Fruit fly (Drosophila melanogaster): ENCODE measurements around the gene Acbp2.

Acbp2 gene

DNA sequence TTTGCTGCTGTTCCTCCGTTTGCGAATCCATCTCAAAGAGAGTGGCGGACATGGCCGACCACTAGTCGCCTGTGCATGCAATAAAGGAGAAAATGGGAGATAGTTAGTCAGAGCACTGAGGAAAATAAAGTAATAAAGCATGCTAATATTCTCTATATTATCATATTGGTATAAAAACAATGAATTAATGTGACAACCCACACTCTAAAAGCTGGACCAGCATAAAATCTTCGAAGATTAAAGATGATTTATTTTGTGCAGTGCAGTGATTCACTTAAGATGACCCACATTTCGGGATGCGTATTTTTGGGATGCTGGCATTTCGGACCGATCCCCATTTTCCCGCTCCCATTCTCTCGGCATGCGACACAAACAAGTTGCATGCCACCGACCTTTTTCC is 16.1 kb downstream of the Acbp2 start:
- no peak for TF ChIP-seq CG12768 (GFP tag; optimal IDR thresholded peaks at IDR 0.05)
- no peak for TF ChIP-seq CG1620 (GFP tag; optimal IDR thresholded peaks at IDR 0.05)

DNA sequence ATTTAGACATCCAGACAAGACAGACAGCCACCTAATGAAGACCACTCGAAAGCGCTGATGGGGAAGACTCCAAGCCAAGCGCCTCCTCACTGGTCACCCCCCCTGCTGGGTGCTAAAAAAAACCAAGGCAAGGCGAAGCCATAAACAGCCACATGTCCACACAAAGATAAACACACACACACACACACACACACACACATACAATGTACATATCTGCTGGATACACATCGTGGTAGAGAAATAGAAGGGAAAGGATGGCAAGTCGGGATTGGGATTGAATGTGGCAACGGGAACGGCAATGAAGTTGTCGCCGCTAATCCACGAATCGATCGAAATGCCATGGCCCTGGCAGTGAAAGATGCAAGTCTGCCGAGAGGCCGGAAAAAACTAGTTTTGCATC is 17.7 kb downstream of the Acbp2 start:
- TF ChIP-seq tj (GFP tag; optimal IDR thresholded peaks at IDR 0.05), result no peak
- TF ChIP-seq bab1 (GFP tag; optimal IDR thresholded peaks at IDR 0.05), result no peak
- TF ChIP-seq ovo (GFP tag; optimal IDR thresholded peaks at IDR 0.05), result no peak
- no peak for TF ChIP-seq CG11617 (GFP tag; optimal IDR thresholded peaks at IDR 0.05)
- TF ChIP-seq CG33017 (tag; optimal IDR thresholded peaks at IDR 0.05), result no peak
- TF ChIP-seq CG7101 (tag; optimal IDR thresholded peaks at IDR 0.05), result no peak
- TF ChIP-seq CG14711 (tag; optimal IDR thresholded peaks at IDR 0.05), result no peak
- TF ChIP-seq toe (GFP tag; optimal IDR thresholded peaks at IDR 0.05), result no peak
- TF ChIP-seq CG5204 (GFP tag; optimal IDR thresholded peaks at IDR 0.05), result no peak
- no peak for TF ChIP-seq CG1620 (GFP tag; optimal IDR thresholded peaks at IDR 0.05)
- no peak for TF ChIP-seq pad (GFP tag; optimal IDR thresholded peaks at IDR 0.05)
- TF ChIP-seq Crg-1 (GFP tag; optimal IDR thresholded peaks at IDR 0.05), result no peak
- no peak for TF ChIP-seq Hr96 (GFP tag; optimal IDR thresholded peaks at IDR 0.05)
- no peak for TF ChIP-seq cnc (optimal IDR thresholded peaks at IDR 0.05)
- TF ChIP-seq CG7045 (GFP tag; optimal IDR thresholded peaks at IDR 0.05), result no peak
- no peak for TF ChIP-seq CG12768 (GFP tag; optimal IDR thresholded peaks at IDR 0.05)
- no peak for TF ChIP-seq cic (GFP tag; optimal IDR thresholded peaks at IDR 0.05)

DNA sequence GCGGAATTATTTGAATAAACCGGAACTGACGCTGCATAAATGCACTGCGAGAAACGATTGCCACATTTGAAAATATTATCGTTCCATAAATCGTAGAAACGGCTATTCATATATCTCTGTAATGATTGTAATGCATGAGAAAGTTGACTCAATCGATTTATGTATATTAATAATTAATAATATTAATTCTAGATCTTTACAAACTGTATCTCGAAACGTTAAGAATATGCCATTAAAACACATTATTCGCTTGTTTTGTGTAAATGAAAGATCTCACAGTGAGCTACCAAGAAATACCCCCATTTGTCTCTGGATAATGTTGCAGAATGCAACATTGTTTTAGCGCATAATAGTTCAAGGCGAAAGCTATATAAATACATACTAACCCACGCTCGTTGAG is 18.2 kb downstream of the Acbp2 start:
- TF ChIP-seq cic (GFP tag; optimal IDR thresholded peaks at IDR 0.05) (no peak), cnc (optimal IDR thresholded peaks at IDR 0.05) (no peak), Mnt (GFP tag; optimal IDR thresholded peaks at IDR 0.05) (no peak), tj (GFP tag; optimal IDR thresholded peaks at IDR 0.05) (no peak), CG33017 (tag; optimal IDR thresholded peaks at IDR 0.05) (no peak), CG11617 (GFP tag; optimal IDR thresholded peaks at IDR 0.05) (no peak), CG7045 (GFP tag; optimal IDR thresholded peaks at IDR 0.05) (no peak), Hr96 (GFP tag; optimal IDR thresholded peaks at IDR 0.05) (no peak), kay (GFP tag; ENCODE audit: borderline replicate concordance) (no peak), ovo (GFP tag; optimal IDR thresholded peaks at IDR 0.05) (no peak), CG7101 (tag; optimal IDR thresholded peaks at IDR 0.05) (no peak), toe (GFP tag; optimal IDR thresholded peaks at IDR 0.05) (no peak), Crg-1 (GFP tag; optimal IDR thresholded peaks at IDR 0.05) (no peak), bab1 (GFP tag; optimal IDR thresholded peaks at IDR 0.05) (no peak), pad (GFP tag; optimal IDR thresholded peaks at IDR 0.05) (no peak), CG5204 (GFP tag; optimal IDR thresholded peaks at IDR 0.05) (no peak), CG1620 (GFP tag; optimal IDR thresholded peaks at IDR 0.05) (no peak), CG14711 (tag; optimal IDR thresholded peaks at IDR 0.05) (no peak), Clk (GFP tag; optimal IDR thresholded peaks at IDR 0.05) (no peak)

DNA sequence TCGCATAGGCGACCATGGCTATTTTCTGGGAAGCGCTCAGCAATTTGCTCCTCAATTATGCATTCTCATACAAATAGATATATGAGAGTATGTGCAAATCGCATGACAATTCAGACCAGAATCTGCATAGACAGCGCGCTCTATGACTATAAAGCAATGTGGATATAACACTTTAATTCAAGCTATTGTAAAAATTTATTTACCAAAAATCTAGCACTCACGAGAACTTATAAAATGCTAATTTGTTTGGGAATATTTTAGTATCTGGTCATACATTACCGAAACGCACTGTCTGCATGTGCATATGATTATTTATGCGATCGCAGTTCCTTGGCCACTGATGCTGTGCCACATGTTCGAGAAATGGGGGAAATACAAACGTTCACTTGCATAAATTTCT is 19.2 kb downstream of the Acbp2 start:
- TF ChIP-seq ovo (GFP tag; optimal IDR thresholded peaks at IDR 0.05) (no peak), cic (GFP tag; optimal IDR thresholded peaks at IDR 0.05) (no peak), pad (GFP tag; optimal IDR thresholded peaks at IDR 0.05) (no peak), CG14711 (tag; optimal IDR thresholded peaks at IDR 0.05) (peak; percentile 27), CG7101 (tag; optimal IDR thresholded peaks at IDR 0.05) (no peak), CG11617 (GFP tag; optimal IDR thresholded peaks at IDR 0.05) (no peak)

DNA sequence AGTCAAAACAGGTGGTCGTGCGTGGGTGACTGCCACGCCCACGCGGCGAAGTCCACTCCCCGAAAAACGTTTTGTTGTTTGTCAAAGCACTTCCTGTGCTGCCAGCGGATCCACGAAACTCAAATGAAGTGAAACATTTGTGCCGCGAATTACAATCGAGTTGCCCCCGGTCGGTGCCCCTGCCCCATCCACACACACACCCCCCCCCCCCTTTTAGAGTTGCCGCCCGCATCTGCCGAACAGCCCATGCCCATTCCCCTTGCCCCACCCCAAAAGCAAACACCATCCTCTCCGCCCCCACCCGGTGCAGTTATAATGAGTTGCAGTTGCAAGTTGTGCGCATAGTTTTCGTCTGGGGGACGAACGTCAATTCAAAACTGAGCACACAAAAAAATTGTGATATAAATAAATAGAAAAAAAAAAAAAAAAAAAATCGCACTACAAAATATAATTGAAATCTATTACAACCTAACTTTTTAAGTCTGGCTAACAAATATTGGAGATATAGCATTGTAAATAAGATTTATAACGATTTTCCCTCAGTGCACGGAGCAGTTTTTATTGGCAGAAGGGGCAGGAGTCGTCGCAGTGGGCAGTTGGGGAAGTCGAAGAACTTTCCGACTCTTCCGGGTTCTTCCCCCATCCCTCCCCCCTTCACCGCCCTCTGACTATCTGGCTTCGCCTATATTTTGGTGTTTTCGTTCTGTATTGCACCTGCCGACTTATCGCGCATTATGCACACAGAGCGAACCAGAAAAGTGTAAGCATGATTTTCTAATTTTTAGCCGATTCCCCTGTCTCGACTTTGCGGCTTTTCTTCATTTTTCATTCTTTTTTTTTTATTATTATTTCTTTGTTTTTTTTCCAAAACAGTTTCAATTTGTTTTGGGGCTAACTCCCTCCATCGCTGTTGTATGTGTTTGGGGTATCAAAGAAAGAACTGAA is 20.1 kb downstream of the Acbp2 start:
- TF ChIP-seq CG7101 (tag; optimal IDR thresholded peaks at IDR 0.05) (no peak), kay (GFP tag; ENCODE audit: borderline replicate concordance) (no peak), Crg-1 (GFP tag; optimal IDR thresholded peaks at IDR 0.05) (no peak), CG1620 (GFP tag; optimal IDR thresholded peaks at IDR 0.05) (no peak), Hr96 (GFP tag; optimal IDR thresholded peaks at IDR 0.05) (no peak), CG7045 (GFP tag; optimal IDR thresholded peaks at IDR 0.05) (no peak), Mnt (GFP tag; optimal IDR thresholded peaks at IDR 0.05) (no peak), CG33017 (tag; optimal IDR thresholded peaks at IDR 0.05) (no peak), CG12768 (GFP tag; optimal IDR thresholded peaks at IDR 0.05) (no peak), ovo (GFP tag; optimal IDR thresholded peaks at IDR 0.05) (no peak), tj (GFP tag; optimal IDR thresholded peaks at IDR 0.05) (no peak), CG5204 (GFP tag; optimal IDR thresholded peaks at IDR 0.05) (no peak), toe (GFP tag; optimal IDR thresholded peaks at IDR 0.05) (no peak), cic (GFP tag; optimal IDR thresholded peaks at IDR 0.05) (no peak), CG11617 (GFP tag; optimal IDR thresholded peaks at IDR 0.05) (no peak), Clk (GFP tag; optimal IDR thresholded peaks at IDR 0.05) (no peak)

DNA sequence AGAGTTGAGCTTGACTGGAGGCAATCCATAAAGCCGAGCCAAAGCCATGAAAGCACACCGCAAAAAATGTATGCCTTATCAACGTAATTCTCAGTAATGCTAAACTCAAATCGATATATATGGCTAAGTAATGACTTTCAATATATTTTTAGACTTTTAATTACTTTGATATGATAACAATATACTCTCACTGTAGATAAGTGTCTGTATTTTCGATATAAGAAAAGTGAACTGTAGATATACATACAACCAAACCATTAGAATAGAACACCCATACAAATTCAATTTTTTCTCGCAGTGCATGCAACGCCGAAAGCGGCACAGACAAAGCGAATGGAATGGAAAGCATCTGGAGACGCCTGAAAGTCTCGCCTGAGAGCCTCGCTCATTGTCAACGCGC is 22.0 kb downstream of the Acbp2 start:
- TF ChIP-seq Crg-1 (GFP tag; optimal IDR thresholded peaks at IDR 0.05), result no peak
- no peak for TF ChIP-seq ovo (GFP tag; optimal IDR thresholded peaks at IDR 0.05)
- no peak for TF ChIP-seq CG11617 (GFP tag; optimal IDR thresholded peaks at IDR 0.05)
- TF ChIP-seq pad (GFP tag; optimal IDR thresholded peaks at IDR 0.05), result no peak
- TF ChIP-seq Mnt (GFP tag; optimal IDR thresholded peaks at IDR 0.05), result no peak

DNA sequence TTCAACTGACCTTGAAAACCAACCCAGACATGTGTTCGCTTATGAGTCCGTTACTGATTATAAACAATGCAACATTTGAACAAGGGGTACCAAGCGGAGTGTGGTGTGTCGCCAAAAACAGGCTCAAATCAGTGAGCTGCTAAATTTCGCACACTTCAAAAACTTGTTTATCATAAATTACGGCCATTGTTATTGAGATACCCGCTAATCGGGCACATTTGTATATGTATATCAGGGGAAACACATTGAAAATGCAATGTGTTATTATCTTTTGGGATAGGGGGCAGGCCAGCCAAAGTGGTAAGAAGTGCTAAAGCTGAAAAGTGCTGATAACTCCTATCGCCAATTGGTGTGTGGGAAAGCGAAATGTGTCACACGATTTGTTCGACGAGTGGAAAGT is 22.6 kb downstream of the Acbp2 start:
- no peak for TF ChIP-seq bab1 (GFP tag; optimal IDR thresholded peaks at IDR 0.05)
- peak; percentile 26 for TF ChIP-seq kay (GFP tag; ENCODE audit: borderline replicate concordance)

Measured in whole organism, adult.